Worm (Caenorhabditis elegans): ENCODE measurements around the gene srh-104.

srh-104 gene

DNA sequence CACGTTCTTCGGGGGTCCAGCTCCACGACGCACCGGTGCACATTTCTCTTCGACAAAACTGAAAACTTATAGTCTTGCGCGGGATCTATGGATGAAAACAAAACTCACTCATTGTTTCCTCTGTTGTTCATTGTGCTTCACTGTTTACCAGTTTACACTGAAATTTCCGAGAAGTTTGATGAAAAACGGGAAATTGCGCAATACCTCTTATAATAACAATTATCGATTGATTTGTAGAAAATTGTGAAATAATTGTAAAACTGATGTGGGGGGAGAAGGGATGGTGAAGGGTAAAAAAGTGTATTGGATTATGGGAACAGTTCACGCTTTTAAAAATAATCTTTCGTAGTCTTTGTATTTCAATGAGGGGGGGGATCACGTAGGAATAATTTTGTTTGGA, 14.5 kb downstream of the srh-104 start:
- TF ChIP-seq elt-2 (tag; optimal IDR thresholded peaks at IDR 0.05) (no peak), dmd-4 (tag; optimal IDR thresholded peaks at IDR 0.05; ENCODE audit: borderline replicate concordance) (no peak), sox-4 (tag; optimal IDR thresholded peaks at IDR 0.05) (no peak), zip-5 (tag; optimal IDR thresholded peaks at IDR 0.05) (no peak), unc-3 (GFP tag; conservative IDR thresholded peaks at IDR 0.05) (no peak), unc-3 (tag; optimal IDR thresholded peaks at IDR 0.05) (no peak), fkh-10 (GFP tag; optimal IDR thresholded peaks at IDR 0.05) (no peak), pag-3 (tag; optimal IDR thresholded peaks at IDR 0.05; ENCODE audit: borderline replicate concordance) (no peak), C08G9.2 (tag; optimal IDR thresholded peaks at IDR 0.05) (no peak), ceh-31 (tag; optimal IDR thresholded peaks at IDR 0.05) (no peak), syd-9 (tag; optimal IDR thresholded peaks at IDR 0.05) (no peak)

DNA sequence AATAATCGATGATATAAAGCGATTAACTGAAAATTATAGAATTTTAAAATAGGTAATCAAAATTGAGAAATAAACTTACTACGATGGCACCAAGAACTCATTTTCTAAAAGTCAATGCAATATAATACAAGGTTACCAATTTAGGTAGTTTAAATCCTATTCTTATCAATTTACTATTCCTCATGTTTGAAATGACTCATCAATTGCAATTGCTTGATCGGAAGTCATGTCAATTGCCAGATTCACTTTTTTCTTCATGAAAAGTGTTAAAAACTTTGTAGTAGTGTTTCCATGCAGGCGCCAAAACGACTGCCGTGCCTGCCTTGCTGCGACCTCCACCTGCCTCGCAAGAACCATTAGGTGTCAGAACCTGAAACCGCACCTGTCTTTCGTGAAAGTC, 17.4 kb downstream of the srh-104 start, which contains the start of gene F11A5.13:
Gene F11A5.13, minus strand, starts transcription at position 101 of the 400 bp plus-strand sequence.
- no peak for TF ChIP-seq ahr-1 (tag; optimal IDR thresholded peaks at IDR 0.05)
- TF ChIP-seq pros-1 (tag; optimal IDR thresholded peaks at IDR 0.05), result no peak
- no peak for TF ChIP-seq dmd-4 (tag; optimal IDR thresholded peaks at IDR 0.05; ENCODE audit: borderline replicate concordance)
- no peak for TF ChIP-seq odd-2 (tag; optimal IDR thresholded peaks at IDR 0.05)
- TF ChIP-seq Y22D7AL.16 (tag; optimal IDR thresholded peaks at IDR 0.05), result no peak
- no peak for TF ChIP-seq pqm-1 (tag; optimal IDR thresholded peaks at IDR 0.05)
- TF ChIP-seq K09A11.1 (tag; optimal IDR thresholded peaks at IDR 0.05; ENCODE audit: insufficient read depth), result no peak
- TF ChIP-seq sox-2 (GFP tag; IDR thresholded peaks at IDR 0.05), result no peak
- no peak for TF ChIP-seq ceh-9 (tag; optimal IDR thresholded peaks at IDR 0.05)

DNA sequence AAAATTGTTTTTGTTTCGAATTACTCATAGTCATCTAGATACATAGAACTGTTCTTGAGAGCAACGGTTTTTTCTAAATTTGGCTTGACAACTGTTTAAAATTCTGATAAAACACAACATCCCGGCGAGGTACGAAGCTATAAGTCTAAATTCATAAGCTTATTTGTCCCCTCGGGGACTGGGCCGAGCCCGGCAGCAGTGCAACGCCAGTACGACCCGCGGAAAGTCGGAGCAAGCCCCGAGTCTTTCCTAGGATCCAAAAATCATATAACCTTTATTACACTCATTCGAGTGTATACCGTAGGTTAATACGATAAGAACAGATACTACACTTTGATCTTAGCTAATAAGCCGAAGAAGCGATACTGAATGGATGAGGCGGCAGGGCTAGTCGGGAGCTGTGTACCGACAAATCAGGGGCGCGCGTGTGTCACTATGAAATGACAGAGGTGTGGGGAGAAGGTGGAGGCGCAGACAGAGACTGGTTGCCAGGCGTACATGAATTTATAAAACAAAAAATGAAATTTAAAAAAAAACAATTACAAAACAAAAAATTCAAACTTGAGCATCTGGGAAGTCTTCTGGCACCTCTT, 18.4 kb downstream of the srh-104 start:
- TF ChIP-seq ceh-34 (tag; optimal IDR thresholded peaks at IDR 0.05) (no peak), mec-3 (tag; optimal IDR thresholded peaks at IDR 0.05; ENCODE audit: borderline replicate concordance) (no peak), ceh-18 (tag; optimal IDR thresholded peaks at IDR 0.05) (no peak), Y22D7AL.16 (tag; optimal IDR thresholded peaks at IDR 0.05) (no peak), nfya-1 (tag; optimal IDR thresholded peaks at IDR 0.05) (no peak), rnt-1 (tag; optimal IDR thresholded peaks at IDR 0.05) (no peak), C38D4.7 (GFP tag; optimal IDR thresholded peaks at IDR 0.05) (no peak), syd-9 (tag; optimal IDR thresholded peaks at IDR 0.05) (no peak)

DNA sequence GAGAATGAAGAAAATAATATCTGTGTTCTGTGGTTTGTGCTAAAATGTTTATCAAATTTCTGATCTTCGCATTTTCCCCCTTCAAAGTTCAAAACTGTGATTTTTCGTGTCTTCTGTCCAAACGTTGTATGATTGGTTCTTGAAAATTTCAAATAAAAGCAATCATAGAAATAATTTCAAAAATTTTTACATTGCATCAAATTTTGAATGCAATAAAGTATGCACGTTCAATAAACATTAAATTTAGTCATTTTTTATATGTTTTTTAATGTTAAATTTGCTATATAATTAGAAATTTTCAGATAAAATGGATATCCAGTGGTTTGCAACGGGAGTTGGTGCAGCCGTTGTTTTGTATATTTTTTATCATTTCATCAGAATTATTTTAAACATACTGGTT, 20.0 kb downstream of the srh-104 start, which contains the start of gene stdh-2:
Gene stdh-2, plus strand, starts transcription at position 301 of the 400 bp plus-strand sequence.
- TF ChIP-seq fax-1 (tag; optimal IDR thresholded peaks at IDR 0.05) (no peak), ceh-19 (GFP tag; optimal IDR thresholded peaks at IDR 0.05) (no peak), fkh-6 (tag; optimal IDR thresholded peaks at IDR 0.05) (no peak), npax-4 (tag; optimal IDR thresholded peaks at IDR 0.05) (no peak), ceh-30 (tag; optimal IDR thresholded peaks at IDR 0.05) (no peak), elt-2 (tag; optimal IDR thresholded peaks at IDR 0.05) (no peak), unc-55 (GFP tag; optimal IDR thresholded peaks at IDR 0.05) (no peak), sox-2 (GFP tag; IDR thresholded peaks at IDR 0.05) (no peak), ama-1 (optimal IDR thresholded peaks at IDR 0.05) (no peak), C38D4.7 (GFP tag; optimal IDR thresholded peaks at IDR 0.05) (no peak), ceh-18 (tag; optimal IDR thresholded peaks at IDR 0.05) (no peak), tbx-7 (tag; optimal IDR thresholded peaks at IDR 0.05) (no peak), ceh-48 (tag; optimal IDR thresholded peaks at IDR 0.05) (no peak)

DNA sequence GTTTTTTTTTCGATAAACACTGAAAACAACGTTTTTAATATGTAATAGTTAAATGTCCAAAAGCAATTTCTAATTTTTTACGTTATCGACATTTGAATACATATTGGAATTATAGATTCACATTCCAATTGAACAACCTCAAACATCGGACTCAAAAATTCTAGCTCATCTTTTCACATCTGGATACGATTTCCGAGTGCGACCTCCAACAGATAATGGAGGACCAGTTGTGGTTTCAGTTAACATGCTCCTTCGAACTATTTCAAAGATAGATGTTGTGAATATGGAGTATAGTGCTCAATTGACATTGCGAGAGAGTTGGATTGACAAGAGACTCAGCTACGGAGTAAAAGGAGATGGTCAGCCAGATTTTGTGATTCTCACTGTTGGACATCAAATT, 24.0 kb downstream of the srh-104 start:
- no peak for TF ChIP-seq ets-4 (tag; optimal IDR thresholded peaks at IDR 0.05)
- TF ChIP-seq ztf-16 (tag; optimal IDR thresholded peaks at IDR 0.05), result no peak
- TF ChIP-seq C38D4.7 (GFP tag; optimal IDR thresholded peaks at IDR 0.05), result no peak
- no peak for TF ChIP-seq K02D7.2 (tag; optimal IDR thresholded peaks at IDR 0.05)
